Fruit fly (Drosophila melanogaster) whole organism, embryonic: ENCODE measurements around the gene CG7715.
A peak's percentile ranks its signal among the peaks of the same experiment; 100 is the strongest.

Source experiments
- Antp ChIP-seq: fragments of 200-800 bp; sonication (Bioruptor generic); optimal IDR thresholded peaks from 3 replicates; lab custom pipeline; 2016; ENCODE audit warnings: missing biosample characterization, missing genetic modification characterization
- Bdp1 ChIP-seq: fragments of 200-800 bp; sonication (Bioruptor generic); optimal IDR thresholded peaks from 3 replicates; lab custom pipeline; 2016; ENCODE audit warnings: missing biosample characterization, missing genetic modification characterization
- CG10147 ChIP-seq: fragments of 200-800 bp; sonication (Bioruptor generic); optimal IDR thresholded peaks from 2 replicates; lab custom pipeline; 2019; ENCODE audit warnings: missing biosample characterization, mild to moderate bottlenecking, missing genetic modification characterization, moderate library complexity
- CG10654 ChIP-seq: fragments of 200-800 bp; sonication (Bioruptor generic); optimal IDR thresholded peaks from 2 replicates; lab custom pipeline; 2016; ENCODE audit warnings: missing biosample characterization, missing genetic modification characterization
- CG10959 ChIP-seq: fragments of 200-800 bp; sonication (Bioruptor generic); IDR thresholded peaks from 2 replicates; pipeline ENCODE4 v1.3.6; 2022; ENCODE audit warnings: missing biosample characterization, missing genetic modification characterization
- CG12104 ChIP-seq: fragments of 200-800 bp; sonication (Bioruptor generic); optimal IDR thresholded peaks from 3 replicates; lab custom pipeline; 2016; ENCODE audit warnings: missing biosample characterization, missing genetic modification characterization
- CG12769 ChIP-seq: fragments of 200-800 bp; sonication (Bioruptor generic); optimal IDR thresholded peaks from 2 replicates; lab custom pipeline; 2019; ENCODE audit warnings: missing biosample characterization, mild to moderate bottlenecking, missing genetic modification characterization, moderate library complexity
- CG13123 ChIP-seq: fragments of 200-800 bp; sonication (Bioruptor generic); optimal IDR thresholded peaks from 2 replicates; lab custom pipeline; 2016; ENCODE audit warnings: missing biosample characterization, missing genetic modification characterization
- CG13296 ChIP-seq: fragments of 200-800 bp; sonication (Bioruptor generic); optimal IDR thresholded peaks from 3 replicates; lab custom pipeline; 2018; ENCODE audit warnings: missing biosample characterization, mild to moderate bottlenecking, missing genetic modification characterization
- CG15269 ChIP-seq: fragments of 200-800 bp; sonication (Bioruptor generic); optimal IDR thresholded peaks from 2 replicates; lab custom pipeline; 2018; ENCODE audit warnings: missing biosample characterization, mild to moderate bottlenecking, missing genetic modification characterization, moderate library complexity
- CG16779 ChIP-seq: fragments of 200-800 bp; sonication (Bioruptor generic); IDR thresholded peaks from 2 replicates; pipeline ENCODE4 v1.3.6; 2022; ENCODE audit warnings: missing biosample characterization, missing genetic modification characterization
- CG17912 ChIP-seq: fragments of 200-800 bp; sonication (Bioruptor generic); optimal IDR thresholded peaks from 2 replicates; lab custom pipeline; 2018; ENCODE audit warnings: missing biosample characterization, mild to moderate bottlenecking, missing genetic modification characterization
- CG2202 ChIP-seq: fragments of 200-800 bp; sonication (Bioruptor generic); optimal IDR thresholded peaks from 2 replicates; lab custom pipeline; 2018; ENCODE audit warnings: missing biosample characterization, mild to moderate bottlenecking, missing genetic modification characterization
- CG33213 ChIP-seq: fragments of 200-800 bp; sonication (Bioruptor generic); optimal IDR thresholded peaks from 3 replicates; lab custom pipeline; 2016; ENCODE audit warnings: missing biosample characterization, missing genetic modification characterization
- CG6683 ChIP-seq: fragments of 200-800 bp; sonication (Bioruptor generic); optimal IDR thresholded peaks from 2 replicates; lab custom pipeline; 2017; ENCODE audit warnings: missing biosample characterization, mild to moderate bottlenecking, missing genetic modification characterization, missing genetic modification reagents
- CG6689 ChIP-seq: fragments of 200-800 bp; sonication (Bioruptor generic); IDR thresholded peaks from 2 replicates; pipeline ENCODE4 v1.3.6; 2022; ENCODE audit warnings: missing biosample characterization, missing genetic modification characterization
- CG7372 ChIP-seq: fragments of 200-800 bp; sonication (Bioruptor generic); IDR thresholded peaks from 2 replicates; pipeline ENCODE4 v1.3.6; 2022; ENCODE audit warnings: missing biosample characterization, missing genetic modification characterization
- CG7987 ChIP-seq: fragments of 200-800 bp; sonication (Bioruptor generic); optimal IDR thresholded peaks from 2 replicates; lab custom pipeline; 2018; ENCODE audit warnings: missing biosample characterization, mild to moderate bottlenecking, missing genetic modification characterization, moderate library complexity
- CG8089 ChIP-seq: fragments of 200-800 bp; sonication (Bioruptor generic); optimal IDR thresholded peaks from 3 replicates; lab custom pipeline; 2016; ENCODE audit warnings: missing biosample characterization, missing genetic modification characterization
- CG9932 ChIP-seq: fragments of 200-800 bp; sonication (Bioruptor generic); IDR thresholded peaks from 2 replicates; pipeline ENCODE4 v1.3.6; 2022; ENCODE audit warnings: missing biosample characterization, missing genetic modification characterization
- Camta ChIP-seq: fragments of 200-800 bp; sonication (Bioruptor generic); optimal IDR thresholded peaks from 2 replicates; lab custom pipeline; 2016; ENCODE audit warnings: missing biosample characterization, missing genetic modification characterization
- CkIIα-i1 ChIP-seq: fragments of 200-800 bp; sonication (Bioruptor generic); IDR thresholded peaks from 2 replicates; pipeline ENCODE4 v1.3.6; 2022; ENCODE audit warnings: missing biosample characterization, missing genetic modification characterization
- Dad ChIP-seq: fragments of 200-800 bp; sonication (Bioruptor generic); optimal IDR thresholded peaks from 3 replicates; lab custom pipeline; 2016; ENCODE audit warnings: missing biosample characterization, missing genetic modification characterization
- E2f1 ChIP-seq: fragments of 200-800 bp; sonication (Bioruptor generic); IDR thresholded peaks from 2 replicates; pipeline ENCODE4 v1.3.6; 2022; ENCODE audit warnings: missing biosample characterization, missing genetic modification characterization
- Mrtf ChIP-seq: fragments of 200-800 bp; sonication (Bioruptor generic); IDR thresholded peaks from 3 replicates; pipeline ENCODE4 v1.3.6; 2022; ENCODE audit warnings: missing biosample characterization, missing genetic modification characterization
- NC2α ChIP-seq: fragments of 200-800 bp; sonication (Bioruptor generic); optimal IDR thresholded peaks from 2 replicates; lab custom pipeline; 2016; ENCODE audit warnings: missing biosample characterization, missing genetic modification characterization
- NC2β ChIP-seq: fragments of 200-800 bp; sonication (Bioruptor generic); optimal IDR thresholded peaks from 2 replicates; lab custom pipeline; 2016; ENCODE audit warnings: missing biosample characterization, missing genetic modification characterization
- Nf-YB ChIP-seq: fragments of 200-800 bp; sonication (Bioruptor generic); optimal IDR thresholded peaks from 3 replicates; lab custom pipeline; 2019; ENCODE audit warnings: missing biosample characterization, mild to moderate bottlenecking, missing genetic modification characterization, moderate library complexity
- Opbp ChIP-seq: fragments of 200-800 bp; sonication (Bioruptor generic); IDR thresholded peaks from 3 replicates; pipeline ENCODE4 v1.3.6; 2022; ENCODE audit warnings: missing biosample characterization, missing genetic modification characterization; ENCODE audit not compliant: partially characterized antibody
- Ptx1 ChIP-seq: fragments of 200-800 bp; sonication (Bioruptor generic); IDR thresholded peaks from 2 replicates; pipeline ENCODE4 v1.3.6; 2022; ENCODE audit warnings: missing biosample characterization, missing genetic modification characterization
- Rfx ChIP-seq: fragments of 200-800 bp; sonication (Bioruptor generic); IDR thresholded peaks from 2 replicates; pipeline ENCODE4 v1.3.6; 2022; ENCODE audit warnings: missing biosample characterization, missing genetic modification characterization
- bowl ChIP-seq: fragments of 200-800 bp; sonication (Bioruptor generic); IDR thresholded peaks from 2 replicates; pipeline ENCODE4 v1.3.6; 2022; ENCODE audit warnings: missing biosample characterization, missing genetic modification characterization
- ci ChIP-seq: fragments of 200-800 bp; sonication (Bioruptor generic); IDR thresholded peaks from 3 replicates; pipeline ENCODE4 v1.3.6; 2022; ENCODE audit warnings: missing biosample characterization, missing genetic modification characterization
- crp ChIP-seq, 2 experiments: fragments of 200-800 bp; sonication (Bioruptor generic); optimal IDR thresholded peaks; 2 replicates in 1 of 2; 3 replicates in 1 of 2; lab custom pipeline; 2017; ENCODE audit warnings: missing biosample characterization in 2 of 2, missing genetic modification characterization in 2 of 2, mild to moderate bottlenecking in 1 of 2, moderate library complexity in 1 of 2
- dan ChIP-seq: fragments of 200-800 bp; sonication (Bioruptor generic); IDR thresholded peaks from 2 replicates; pipeline ENCODE4 v1.3.6; 2022; ENCODE audit warnings: missing biosample characterization, missing genetic modification characterization
- dmrt99B ChIP-seq: fragments of 200-800 bp; sonication (Bioruptor generic); optimal IDR thresholded peaks from 2 replicates; lab custom pipeline; 2018; ENCODE audit warnings: missing biosample characterization, mild to moderate bottlenecking, missing genetic modification characterization, moderate library complexity
- nom ChIP-seq: fragments of 200-800 bp; sonication (Bioruptor generic); optimal IDR thresholded peaks from 2 replicates; lab custom pipeline; 2017; ENCODE audit warnings: missing biosample characterization, missing genetic modification characterization, mild to moderate bottlenecking, moderate library complexity, missing genetic modification reagents
- phol ChIP-seq: fragments of 200-800 bp; sonication (Bioruptor generic); optimal IDR thresholded peaks from 3 replicates; lab custom pipeline; 2018; ENCODE audit warnings: missing biosample characterization, mild to moderate bottlenecking, missing genetic modification characterization, moderate library complexity
- row ChIP-seq: fragments of 200-800 bp; sonication (Bioruptor generic); IDR thresholded peaks from 3 replicates; pipeline ENCODE4 v1.3.6; 2022; ENCODE audit warnings: missing biosample characterization, missing genetic modification characterization
- sc ChIP-seq, 3 experiments: fragments of >200 bp in 2 of 3; fragments of 200-800 bp in 1 of 3; sonication (Bioruptor generic) in 1 of 3; optimal IDR thresholded peaks; 2 replicates in 2 of 3; 3 replicates in 1 of 3; lab custom pipeline; 2017; ENCODE audit warnings: mild to moderate bottlenecking in 1 of 3, missing biosample characterization in 1 of 3, missing genetic modification characterization in 1 of 3, missing genetic modification reagents in 1 of 3
- schlank ChIP-seq: fragments of 200-800 bp; sonication (Bioruptor generic); optimal IDR thresholded peaks from 2 replicates; lab custom pipeline; 2018; ENCODE audit warnings: missing biosample characterization, mild to moderate bottlenecking, missing genetic modification characterization
- sd ChIP-seq: fragments of 200-800 bp; sonication (Bioruptor generic); optimal IDR thresholded peaks from 3 replicates; lab custom pipeline; 2018; ENCODE audit warnings: missing biosample characterization, mild to moderate bottlenecking, missing genetic modification characterization, moderate library complexity
- sima ChIP-seq: fragments of 200-800 bp; sonication (Bioruptor generic); optimal IDR thresholded peaks from 2 replicates; lab custom pipeline; 2016; ENCODE audit warnings: missing biosample characterization, missing genetic modification characterization
- sisA ChIP-seq: fragments of 200-800 bp; sonication (Bioruptor generic); IDR thresholded peaks from 2 replicates; pipeline ENCODE4 v1.3.6; 2022; ENCODE audit warnings: missing biosample characterization, missing genetic modification characterization
- so ChIP-seq: fragments of 200-800 bp; sonication (Bioruptor generic); IDR thresholded peaks from 3 replicates; pipeline ENCODE4 v1.3.6; 2022; ENCODE audit warnings: missing biosample characterization, missing genetic modification characterization
- sr ChIP-seq: fragments of 200-800 bp; sonication (Bioruptor generic); IDR thresholded peaks from 3 replicates; pipeline ENCODE4 v1.3.6; 2022; ENCODE audit warnings: missing biosample characterization, missing genetic modification characterization
- tna ChIP-seq: fragments of 200-800 bp; sonication (Bioruptor generic); IDR thresholded peaks from 2 replicates; pipeline ENCODE4 v1.3.6; 2022; ENCODE audit warnings: missing biosample characterization, missing genetic modification characterization; ENCODE audit not compliant: partially characterized antibody
- wor ChIP-seq: fragments of 200-800 bp; sonication (Bioruptor generic); IDR thresholded peaks from 2 replicates; pipeline ENCODE4 v1.3.6; 2022; ENCODE audit warnings: missing biosample characterization, missing genetic modification characterization
- z ChIP-seq: fragments of 200-800 bp; sonication (Bioruptor generic); IDR thresholded peaks from 3 replicates; pipeline ENCODE4 v1.3.6; 2022; ENCODE audit warnings: missing biosample characterization, missing genetic modification characterization

The CG7715 gene

DNA sequence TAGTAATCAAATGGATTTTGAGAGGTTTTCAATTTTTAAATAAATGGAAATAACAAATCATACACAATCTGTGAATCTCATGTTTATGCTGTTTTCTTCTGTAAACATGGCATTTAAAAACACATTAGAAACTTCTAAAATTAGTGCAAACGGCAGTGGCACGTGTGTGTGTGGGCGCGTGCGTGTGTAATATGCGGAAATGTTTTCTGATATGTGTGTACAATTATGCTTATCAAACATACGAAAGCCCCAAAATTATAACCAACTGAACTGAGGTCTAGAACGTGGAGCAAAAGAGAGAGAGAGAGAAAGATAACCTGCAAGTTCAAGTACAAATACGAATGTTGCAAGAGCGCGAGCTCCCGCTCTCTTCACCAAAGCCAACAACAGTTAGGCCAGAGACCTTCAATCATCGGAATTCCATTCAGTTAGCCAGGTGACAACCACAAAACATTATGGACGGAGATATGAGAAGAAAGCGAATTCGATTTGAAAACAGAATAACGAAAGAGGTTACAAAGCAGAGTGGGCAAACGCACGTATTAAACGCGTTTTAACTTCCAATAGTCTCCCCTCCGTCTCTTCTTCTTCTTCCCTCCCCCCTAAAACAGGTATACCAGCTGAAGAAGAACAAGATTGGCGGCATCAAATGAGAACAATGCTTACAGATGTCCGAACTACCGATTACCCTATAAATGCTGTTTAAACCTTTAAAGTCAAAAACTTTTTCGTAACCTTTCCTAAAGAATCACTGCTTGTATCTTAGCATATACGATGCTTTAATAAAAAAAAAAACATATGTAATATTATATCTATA, 13.0 kb upstream of the CG7715 start (continued):
- TF ChIP-seq Bdp1 (GFP tag; lab: Kevin White, UChicago): peak; percentile 70
- TF ChIP-seq CG6689: peak; percentile 95
- peak; percentile 97 for TF ChIP-seq dmrt99B (tag; lab: Kevin White, UChicago)
- peak; percentile 95 for TF ChIP-seq sisA (GFP tag; lab: Robert Waterston, UW)
- TF ChIP-seq CG2202 (tag; lab: Kevin White, UChicago): peak; percentile 91
- TF ChIP-seq Dad: peak; percentile 66
- peak; percentile 98 for TF ChIP-seq row (GFP tag; lab: Robert Waterston, UW)
- TF ChIP-seq dan (GFP tag; lab: Robert Waterston, UW): peak; percentile 68; the same call in 1 of the 2 replicates
- TF ChIP-seq CG8089 (GFP tag; lab: Kevin White, UChicago): peak; percentile 52
- peak; percentile 93 for TF ChIP-seq schlank
- peak; percentile 97 for TF ChIP-seq sd (tag; lab: Kevin White, UChicago)
- peak; percentile 95 for TF ChIP-seq CG10654 (GFP tag; lab: Kevin White, UChicago)
- no peak for TF ChIP-seq sima (GFP tag; lab: Kevin White, UChicago)
- peak; percentile 96 for TF ChIP-seq CG10147 (GFP tag; lab: Kevin White, UChicago)
- peak; percentile 95 for TF ChIP-seq phol
- peak; percentile 66 for TF ChIP-seq CG17912
- peak; percentile 79 for TF ChIP-seq CG33213
- peak; percentile 95 for TF ChIP-seq Mrtf
- peak; percentile 98 for TF ChIP-seq CG7372 (GFP tag; lab: Robert Waterston, UW)
- TF ChIP-seq CkIIα-i1 (GFP tag; lab: Robert Waterston, UW): peak; percentile 77
- peak; percentile 97 for TF ChIP-seq ci
- TF ChIP-seq CG9932 (GFP tag; lab: Robert Waterston, UW): peak; percentile 98
- peak; percentile 97 for TF ChIP-seq CG12769
- peak; percentile 20 for TF ChIP-seq NC2α
- TF ChIP-seq CG7987 (GFP tag; lab: Kevin White, UChicago): peak; percentile 95
- TF ChIP-seq Camta (GFP tag; lab: Kevin White, UChicago): peak; percentile 86
- peak; percentile 86 for TF ChIP-seq Antp (GFP tag; lab: Kevin White, UChicago)
- TF ChIP-seq Ptx1 (GFP tag; lab: Robert Waterston, UW): peak; percentile 96
- peak; percentile 82 for TF ChIP-seq sr (GFP tag; lab: Robert Waterston, UW)
- TF ChIP-seq CG12104 (GFP tag; lab: Kevin White, UChicago): peak; percentile 97
- peak; percentile 98 for TF ChIP-seq Rfx (GFP tag; lab: Robert Waterston, UW)
- peak; percentile 72 for TF ChIP-seq nom (GFP tag; lab: Kevin White, UChicago)
- TF ChIP-seq so (GFP tag; lab: Robert Waterston, UW): peak; percentile 96
- TF ChIP-seq z: 0 out of 3 replicates have a peak, but pooled peaks have one; percentile 56
- peak; percentile 92 for TF ChIP-seq bowl (GFP tag; lab: Robert Waterston, UW)
- TF ChIP-seq tna (GFP tag; lab: Robert Waterston, UW): no peak
- TF ChIP-seq Opbp: no peak
- TF ChIP-seq NC2β (GFP tag; lab: Kevin White, UChicago): peak; percentile 77
- peak; percentile 92 for TF ChIP-seq CG10959 (GFP tag; lab: Robert Waterston, UW)
- TF ChIP-seq Nf-YB (GFP tag; lab: Kevin White, UChicago): peak; percentile 83
- TF ChIP-seq sc (optimal IDR thresholded peaks at IDR 0.05; lab: Kevin White, UChicago): no peak
- TF ChIP-seq sc (GFP tag; optimal IDR thresholded peaks at IDR 0.05; lab: Kevin White, UChicago): peak; percentile 88
- peak; percentile 97 for TF ChIP-seq CG13296 (GFP tag; lab: Kevin White, UChicago)
- TF ChIP-seq CG13123 (GFP tag; lab: Kevin White, UChicago): peak; percentile 80
- TF ChIP-seq CG16779 (GFP tag; lab: Robert Waterston, UW): peak; percentile 96
- peak; percentile 91 for TF ChIP-seq wor (GFP tag; lab: Robert Waterston, UW)
- TF ChIP-seq crp (GFP tag; optimal IDR thresholded peaks at IDR 0.05; lab: Kevin White, UChicago): peak in 1 of 2 experiments; percentile 62
- peak; percentile 92 for TF ChIP-seq CG6683 (GFP tag; lab: Kevin White, UChicago)
- peak; percentile 96 for TF ChIP-seq E2f1 (GFP tag; lab: Robert Waterston, UW)
- peak; percentile 98 for TF ChIP-seq CG15269 (tag; lab: Kevin White, UChicago)
